Fruit fly (Drosophila melanogaster) whole organism, prepupa: ENCODE measurements around the gene pad.

Experiments
- CG10631 ChIP-seq: fragments of 200-800 bp; sonication (Bioruptor generic); optimal IDR thresholded peaks from 2 replicates; lab custom pipeline; 2016; ENCODE audit warnings: missing biosample characterization, missing genetic modification characterization
- CG11294 ChIP-seq: fragments of 200-800 bp; sonication (Bioruptor generic); IDR thresholded peaks from 2 replicates; pipeline ENCODE4 v1.3.6; 2022; ENCODE audit warnings: missing biosample characterization, missing genetic modification characterization
- CG11762 ChIP-seq: fragments of 200-800 bp; sonication (Bioruptor generic); optimal IDR thresholded peaks from 3 replicates; lab custom pipeline; 2016; ENCODE audit warnings: missing biosample characterization, missing genetic modification characterization; ENCODE audit not compliant: insufficient read depth
- CG15336 ChIP-seq: fragments of 200-800 bp; sonication (Bioruptor generic); IDR thresholded peaks from 2 replicates; pipeline ENCODE4 v1.3.6; 2022; ENCODE audit warnings: missing biosample characterization, missing genetic modification characterization
- CG1621 ChIP-seq: fragments of 200-800 bp; sonication (Bioruptor generic); optimal IDR thresholded peaks from 3 replicates; lab custom pipeline; 2018; ENCODE audit warnings: missing biosample characterization, mild to moderate bottlenecking, missing genetic modification characterization
- CG3032 ChIP-seq: fragments of 200-800 bp; optimal IDR thresholded peaks from 2 replicates; lab custom pipeline; 2019; ENCODE audit warnings: missing biosample characterization, mild to moderate bottlenecking, missing genetic modification characterization, moderate library complexity
- CG31627 ChIP-seq: fragments of 200-800 bp; sonication (Bioruptor generic); optimal IDR thresholded peaks from 3 replicates; lab custom pipeline; 2016; ENCODE audit warnings: missing biosample characterization, missing genetic modification characterization
- CG3919 ChIP-seq: fragments of 200-800 bp; sonication (Bioruptor generic); optimal IDR thresholded peaks from 3 replicates; lab custom pipeline; 2016; ENCODE audit warnings: missing biosample characterization, missing genetic modification characterization
- CG6163 ChIP-seq: fragments of 200-800 bp; sonication (Bioruptor generic); IDR thresholded peaks from 3 replicates; pipeline ENCODE4 v1.3.6; 2022; ENCODE audit warnings: missing biosample characterization, missing genetic modification characterization
- CG6792 ChIP-seq: fragments of 200-800 bp; sonication (Bioruptor generic); optimal IDR thresholded peaks from 3 replicates; lab custom pipeline; 2016; ENCODE audit warnings: missing biosample characterization, missing genetic modification characterization
- CG6808 ChIP-seq: fragments of 200-800 bp; sonication (Bioruptor generic); optimal IDR thresholded peaks from 3 replicates; lab custom pipeline; 2017; ENCODE audit warnings: missing biosample characterization, missing genetic modification characterization, mild to moderate bottlenecking, moderate library complexity, missing genetic modification reagents
- CG8632 ChIP-seq: fragments of 200-800 bp; sonication (Bioruptor generic); optimal IDR thresholded peaks from 3 replicates; lab custom pipeline; 2016; ENCODE audit warnings: missing biosample characterization, missing genetic modification characterization
- CG9139 ChIP-seq: fragments of 200-800 bp; sonication (Bioruptor generic); optimal IDR thresholded peaks from 3 replicates; lab custom pipeline; 2017; ENCODE audit warnings: missing biosample characterization, mild to moderate bottlenecking, missing genetic modification characterization
- Eip78C ChIP-seq: fragments of 200-800 bp; sonication (Bioruptor generic); peaks from one replicate; lab custom pipeline; 2016; ENCODE audit warnings: missing biosample characterization, missing genetic modification characterization
- Hr39 ChIP-seq: fragments of 200-800 bp; sonication (Bioruptor generic); optimal IDR thresholded peaks from 2 replicates; lab custom pipeline; 2016; ENCODE audit warnings: missing biosample characterization, missing genetic modification characterization
- Hr4 ChIP-seq: fragments of 200-800 bp; sonication (Bioruptor generic); optimal IDR thresholded peaks from 3 replicates; lab custom pipeline; 2016; ENCODE audit warnings: missing biosample characterization, missing genetic modification characterization
- achi ChIP-seq: fragments of 200-800 bp; sonication (Bioruptor generic); optimal IDR thresholded peaks from 3 replicates; lab custom pipeline; 2016; ENCODE audit warnings: missing biosample characterization, missing genetic modification characterization
- acj6 ChIP-seq: fragments of 200-800 bp; sonication (Bioruptor generic); optimal IDR thresholded peaks from 3 replicates; lab custom pipeline; 2016; ENCODE audit warnings: missing biosample characterization, missing genetic modification characterization
- cyc ChIP-seq: fragments of 200-800 bp; sonication (Bioruptor generic); optimal IDR thresholded peaks from 3 replicates; lab custom pipeline; 2016; ENCODE audit warnings: missing biosample characterization, missing genetic modification characterization
- dac ChIP-seq: fragments of 200-800 bp; sonication (Bioruptor generic); optimal IDR thresholded peaks from 2 replicates; lab custom pipeline; 2017; ENCODE audit warnings: missing biosample characterization, mild to moderate bottlenecking, missing genetic modification characterization
- eg ChIP-seq: fragments of 200-800 bp; sonication (Bioruptor generic); IDR thresholded peaks from 3 replicates; pipeline ENCODE4 v1.3.6; 2022; ENCODE audit warnings: missing biosample characterization, missing genetic modification characterization
- esn ChIP-seq: fragments of 200-800 bp; sonication (Bioruptor generic); optimal IDR thresholded peaks from 2 replicates; lab custom pipeline; 2016; ENCODE audit warnings: missing biosample characterization, mild to moderate bottlenecking, missing genetic modification characterization, moderate library complexity
- fd59A ChIP-seq: fragments of 200-800 bp; sonication (Bioruptor generic); optimal IDR thresholded peaks from 2 replicates; lab custom pipeline; 2017; ENCODE audit warnings: missing biosample characterization, mild to moderate bottlenecking, missing genetic modification characterization, missing genetic modification reagents
- fd85E ChIP-seq: fragments of 200-800 bp; sonication (Bioruptor generic); optimal IDR thresholded peaks from 3 replicates; lab custom pipeline; 2016; ENCODE audit warnings: missing biosample characterization, missing genetic modification characterization
- fkh ChIP-seq: fragments of 200-800 bp; sonication (Bioruptor generic); optimal IDR thresholded peaks from 3 replicates; lab custom pipeline; 2017; ENCODE audit warnings: missing biosample characterization, mild to moderate bottlenecking, missing genetic modification characterization, moderate library complexity
- lz ChIP-seq: fragments of 200-800 bp; sonication (Bioruptor generic); optimal IDR thresholded peaks from 3 replicates; lab custom pipeline; 2016; ENCODE audit warnings: missing biosample characterization, missing genetic modification characterization
- net ChIP-seq: fragments of 200-800 bp; sonication (Bioruptor generic); optimal IDR thresholded peaks from 3 replicates; lab custom pipeline; 2016; ENCODE audit warnings: missing biosample characterization, missing genetic modification characterization
- spab ChIP-seq: fragments of 200-800 bp; sonication (Bioruptor generic); optimal IDR thresholded peaks from 2 replicates; lab custom pipeline; 2017; ENCODE audit warnings: missing biosample characterization, mild to moderate bottlenecking, missing genetic modification characterization, missing genetic modification reagents
- ss ChIP-seq, 2 experiments: fragments of 200-800 bp; sonication (Bioruptor generic); optimal IDR thresholded peaks; 2 replicates in 1 of 2; 3 replicates in 1 of 2; lab custom pipeline; 2017 to 2018; ENCODE audit warnings: mild to moderate bottlenecking in 2 of 2, missing biosample characterization in 2 of 2, missing genetic modification characterization in 2 of 2, moderate library complexity in 1 of 2
- svp ChIP-seq: fragments of 200-800 bp; sonication (Bioruptor generic); peaks from one replicate; lab custom pipeline; 2016; ENCODE audit warnings: missing biosample characterization, missing genetic modification characterization
- topi ChIP-seq: fragments of 200-800 bp; sonication (Bioruptor generic); optimal IDR thresholded peaks from 3 replicates; lab custom pipeline; 2016; ENCODE audit warnings: missing biosample characterization, missing genetic modification characterization

The pad gene

DNA sequence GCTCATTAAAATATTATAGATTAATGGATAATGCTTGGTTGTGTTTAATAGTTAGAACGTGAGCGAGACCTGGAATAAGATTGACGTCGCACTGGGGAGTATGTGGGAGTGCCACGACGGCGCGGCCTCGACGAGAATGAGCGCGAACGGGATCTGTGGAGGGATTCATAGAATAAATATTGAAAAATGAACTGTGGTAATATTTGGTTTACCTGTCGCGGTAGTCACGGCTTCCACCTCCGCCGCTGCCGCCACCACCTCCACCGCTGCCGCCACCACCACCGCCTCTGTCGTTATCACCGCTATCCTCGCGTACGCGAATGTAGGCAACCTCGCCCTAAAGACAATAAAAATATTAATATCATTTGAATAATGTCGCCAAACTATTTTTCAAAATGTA is 1.5 kb upstream of the pad start:
- no peak for TF ChIP-seq fkh
- peak; percentile 10 for TF ChIP-seq CG3032 (tag; lab: Kevin White, UChicago)
- TF ChIP-seq CG6163 (GFP tag; lab: Robert Waterston, UW): peak; percentile 53; the same call in 1 of the 3 replicates
- TF ChIP-seq CG6808: peak; percentile 42
- peak; percentile 60; the same call in 2 of the 3 replicates for TF ChIP-seq eg (GFP tag; lab: Robert Waterston, UW)
- TF ChIP-seq Hr39 (GFP tag; lab: Kevin White, UChicago): no peak
- TF ChIP-seq CG9139 (GFP tag; lab: Kevin White, UChicago): peak; percentile 34
- TF ChIP-seq ss (GFP tag; optimal IDR thresholded peaks at IDR 0.05; lab: Kevin White, UChicago): peak in 1 of 2 experiments; percentile 80
- TF ChIP-seq CG15336 (GFP tag; lab: Robert Waterston, UW): 0 out of 2 replicates have a peak, but pooled peaks have one; percentile 28
- TF ChIP-seq CG3919 (GFP tag; lab: Kevin White, UChicago): peak; percentile 2
- TF ChIP-seq CG31627 (GFP tag; lab: Kevin White, UChicago): no peak
- TF ChIP-seq CG1621: peak; percentile 6
- peak; percentile 71 for TF ChIP-seq Eip78C (GFP tag; lab: Kevin White, UChicago)
- peak; percentile 25 for TF ChIP-seq spab (GFP tag; lab: Kevin White, UChicago)
- TF ChIP-seq CG11294 (GFP tag; lab: Robert Waterston, UW): 0 out of 2 replicates have a peak, but pooled peaks have one; percentile 8

DNA sequence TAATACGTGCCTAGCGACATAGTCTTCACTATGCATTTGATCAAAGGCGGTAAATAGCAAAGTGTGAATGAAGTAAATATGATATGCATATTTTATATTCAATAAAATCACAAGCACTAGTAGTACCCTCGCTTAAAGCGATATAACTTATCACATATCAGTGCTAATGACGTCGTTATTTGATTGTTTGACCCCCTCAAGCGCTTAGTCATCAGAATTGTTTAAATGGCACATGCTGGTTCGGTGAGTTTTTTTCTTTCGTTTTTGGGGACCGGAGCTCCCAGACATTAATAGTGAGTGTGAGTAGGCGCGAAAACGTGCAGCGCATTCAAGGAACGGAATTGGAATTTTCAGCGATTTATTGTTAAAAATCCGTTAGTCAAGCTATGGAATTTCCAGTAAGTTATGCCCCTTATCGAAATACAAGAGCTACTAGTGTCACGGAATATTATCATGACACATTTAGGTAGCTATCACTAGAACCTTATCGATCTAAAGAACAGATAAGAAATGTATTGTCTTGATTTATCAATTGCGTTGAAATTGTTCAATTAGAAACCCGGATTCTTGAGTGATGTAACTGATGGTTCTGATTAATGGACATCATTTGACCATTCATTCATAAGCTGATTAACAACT is 5.6 kb downstream of the pad start:
- TF ChIP-seq fkh (peak; percentile 53), svp (GFP tag; lab: Kevin White, UChicago) (no peak)
- TF ChIP-seq, all 60 proteins: peak for 1

DNA sequence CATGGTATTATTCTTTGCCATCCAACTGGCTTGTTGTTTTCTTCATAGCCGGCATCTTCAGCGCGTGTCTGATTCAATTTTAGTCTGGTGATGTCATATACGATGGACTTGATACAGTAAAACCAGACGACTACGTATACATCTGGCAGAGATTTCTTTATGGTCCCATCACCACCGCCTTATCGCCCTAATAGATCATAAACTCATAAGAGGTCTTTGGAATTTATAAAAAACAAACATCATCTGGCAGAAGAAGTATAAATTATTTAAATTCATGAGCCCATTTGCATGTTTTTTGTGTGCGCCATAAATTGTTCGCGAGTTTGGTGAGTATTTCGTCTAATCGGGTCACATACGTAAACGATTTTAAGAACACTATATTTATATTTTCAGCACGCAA is 6.2 kb downstream of the pad start:
- TF ChIP-seq Hr4 (GFP tag; lab: Kevin White, UChicago) (no peak), ss (GFP tag; optimal IDR thresholded peaks at IDR 0.05; lab: Kevin White, UChicago) (no peak), fd85E (GFP tag; lab: Kevin White, UChicago) (no peak), lz (GFP tag; lab: Kevin White, UChicago) (no peak), CG3032 (tag; lab: Kevin White, UChicago) (no peak), spab (GFP tag; lab: Kevin White, UChicago) (no peak), fd59A (GFP tag; lab: Kevin White, UChicago) (no peak), CG6808 (no peak), topi (GFP tag; lab: Kevin White, UChicago) (no peak), achi (GFP tag; lab: Kevin White, UChicago) (no peak), CG8632 (no peak), esn (GFP tag; lab: Kevin White, UChicago) (no peak), CG10631 (GFP tag; lab: Kevin White, UChicago) (no peak), net (GFP tag; lab: Kevin White, UChicago) (no peak), CG6792 (GFP tag; lab: Kevin White, UChicago) (no peak), cyc (GFP tag; lab: Kevin White, UChicago) (no peak), acj6 (GFP tag; lab: Kevin White, UChicago) (no peak), dac (GFP tag; lab: Kevin White, UChicago) (no peak)
- TF ChIP-seq, all 60 proteins: peak for 0

DNA sequence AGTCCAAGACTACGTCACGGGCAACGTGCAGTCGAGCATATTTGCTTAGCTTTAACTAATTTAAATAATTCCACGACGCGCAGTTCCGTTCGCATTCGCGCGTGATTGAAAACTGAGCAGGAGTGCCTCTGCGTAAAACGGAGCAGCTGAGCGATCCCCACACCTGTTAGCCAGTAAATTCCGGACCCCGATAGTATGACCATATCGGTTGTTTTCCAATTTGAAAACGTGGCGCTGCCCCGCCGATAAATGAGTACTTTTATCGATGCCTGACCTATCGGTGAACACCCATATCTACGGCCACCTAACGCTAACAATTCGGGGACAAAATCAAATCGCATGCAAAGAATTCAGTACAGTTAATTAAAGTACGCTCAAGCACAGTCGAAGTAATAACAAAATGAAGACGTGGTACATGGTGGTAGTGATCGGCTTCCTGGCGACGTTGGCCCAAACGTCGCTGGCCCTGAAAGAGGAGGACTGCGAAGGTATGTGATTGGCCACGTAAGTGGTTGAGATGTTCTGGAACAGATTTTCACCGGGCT is 7.1 kb downstream of the pad start, which contains the start of the genes CG14879 and Manf:
Gene CG14879, minus strand, starts transcription at position 116 of the 545 bp plus-strand sequence.
Gene Manf, plus strand, starts transcription at position 294 of the 545 bp plus-strand sequence.
- no peak for TF ChIP-seq fd85E (GFP tag; lab: Kevin White, UChicago)
- TF ChIP-seq CG11762 (GFP tag; lab: Kevin White, UChicago): no peak
- TF ChIP-seq topi (GFP tag; lab: Kevin White, UChicago): peak; percentile 2
- peak; percentile 97 for TF ChIP-seq CG1621
- TF ChIP-seq Eip78C (GFP tag; lab: Kevin White, UChicago): peak; percentile 28
- TF ChIP-seq svp (GFP tag; lab: Kevin White, UChicago): no peak
- TF ChIP-seq fkh: peak; percentile 63
